Fruit fly (Drosophila melanogaster) whole organism, embryonic: Measurements from ENCODE around the gene Vps29.

Experiments
- ATbp ChIP-seq: fragments of 200-800 bp; sonication (Bioruptor generic); optimal IDR thresholded peaks from 2 replicates; lab custom pipeline; 2017; ENCODE audit warnings: missing biosample characterization, mild to moderate bottlenecking, missing genetic modification characterization, missing genetic modification reagents
- Antp ChIP-seq: fragments of 200-800 bp; sonication (Bioruptor generic); optimal IDR thresholded peaks from 3 replicates; lab custom pipeline; 2016; ENCODE audit warnings: missing biosample characterization, missing genetic modification characterization
- Awh ChIP-seq: fragments of 200-800 bp; sonication (Bioruptor generic); IDR thresholded peaks from 2 replicates; pipeline ENCODE4, ENCODE4 v1.3.6; 2022; ENCODE audit warnings: missing biosample characterization, missing genetic modification characterization
- Bgb ChIP-seq: fragments of 200-800 bp; sonication (Bioruptor generic); IDR thresholded peaks from 2 replicates; pipeline ENCODE4 v1.3.6; 2022; ENCODE audit warnings: missing biosample characterization, missing genetic modification characterization; ENCODE audit not compliant: partially characterized antibody
- BtbVII ChIP-seq: fragments of 200-800 bp; sonication (Bioruptor generic); optimal IDR thresholded peaks from 3 replicates; lab custom pipeline; 2017; ENCODE audit warnings: missing biosample characterization, mild to moderate bottlenecking, missing genetic modification characterization
- CG10543 ChIP-seq: fragments of 200-800 bp; sonication (Bioruptor generic); optimal IDR thresholded peaks from 3 replicates; lab custom pipeline; 2017; ENCODE audit warnings: missing biosample characterization, mild to moderate bottlenecking, missing genetic modification characterization, moderate library complexity
- CG12071 ChIP-seq: fragments of 200-800 bp; sonication (Bioruptor generic); optimal IDR thresholded peaks from 3 replicates; lab custom pipeline; 2018; ENCODE audit warnings: missing biosample characterization, mild to moderate bottlenecking, missing genetic modification characterization
- CG12942 ChIP-seq: fragments of 200-800 bp; sonication (Bioruptor generic); optimal IDR thresholded peaks from 3 replicates; lab custom pipeline; 2016; ENCODE audit warnings: missing biosample characterization, missing genetic modification characterization
- CG13123 ChIP-seq: fragments of 200-800 bp; sonication (Bioruptor generic); optimal IDR thresholded peaks from 2 replicates; lab custom pipeline; 2016; ENCODE audit warnings: missing biosample characterization, missing genetic modification characterization
- CG13894 ChIP-seq: fragments of 200-800 bp; sonication (Bioruptor generic); optimal IDR thresholded peaks from 3 replicates; lab custom pipeline; 2018; ENCODE audit warnings: missing biosample characterization, mild to moderate bottlenecking, missing genetic modification characterization, moderate library complexity
- CG15011 ChIP-seq: fragments of 200-800 bp; sonication (Bioruptor generic); optimal IDR thresholded peaks from 3 replicates; lab custom pipeline; 2018; ENCODE audit warnings: missing biosample characterization, mild to moderate bottlenecking, missing genetic modification characterization
- CG1529 ChIP-seq: fragments of 200-800 bp; sonication (Bioruptor generic); optimal IDR thresholded peaks from 3 replicates; lab custom pipeline; 2018; ENCODE audit warnings: missing biosample characterization, missing genetic modification characterization
- CG16815 ChIP-seq: fragments of 200-800 bp; sonication (Bioruptor generic); optimal IDR thresholded peaks from 3 replicates; lab custom pipeline; 2017; ENCODE audit warnings: missing biosample characterization, mild to moderate bottlenecking, missing genetic modification characterization
- CG1792 ChIP-seq: fragments of 200-800 bp; sonication (Bioruptor generic); optimal IDR thresholded peaks from 2 replicates; lab custom pipeline; 2016; ENCODE audit warnings: missing biosample characterization, missing genetic modification characterization
- CG31365 ChIP-seq: fragments of 200-800 bp; sonication (Bioruptor generic); optimal IDR thresholded peaks from 2 replicates; lab custom pipeline; 2018; ENCODE audit warnings: missing biosample characterization, mild to moderate bottlenecking, missing genetic modification characterization
- CG32772 ChIP-seq: fragments of 200-800 bp; sonication (Bioruptor generic); IDR thresholded peaks from 2 replicates; pipeline ENCODE4 v1.3.6; 2022; ENCODE audit warnings: missing biosample characterization, missing genetic modification characterization
- CG3838 ChIP-seq: fragments of 200-800 bp; sonication (Bioruptor generic); optimal IDR thresholded peaks from 3 replicates; lab custom pipeline; 2016; ENCODE audit warnings: missing biosample characterization, missing genetic modification characterization
- CG6813 ChIP-seq: fragments of 200-800 bp; sonication (Bioruptor generic); optimal IDR thresholded peaks from 2 replicates; lab custom pipeline; 2017; ENCODE audit warnings: missing biosample characterization, missing genetic modification characterization, mild to moderate bottlenecking, moderate library complexity, missing genetic modification reagents
- CG7556 ChIP-seq: fragments of 200-800 bp; sonication (Bioruptor generic); optimal IDR thresholded peaks from 2 replicates; lab custom pipeline; 2017; ENCODE audit warnings: missing biosample characterization, mild to moderate bottlenecking, missing genetic modification characterization
- CG7928 ChIP-seq: fragments of 200-800 bp; sonication (Bioruptor generic); optimal IDR thresholded peaks from 2 replicates; lab custom pipeline; 2017; ENCODE audit warnings: missing biosample characterization, mild to moderate bottlenecking, missing genetic modification characterization
- CG8281 ChIP-seq: fragments of 200-800 bp; sonication (Bioruptor generic); optimal IDR thresholded peaks from 2 replicates; lab custom pipeline; 2018; ENCODE audit warnings: missing biosample characterization, mild to moderate bottlenecking, missing genetic modification characterization, moderate library complexity
- D ChIP-seq, 2 experiments: fragments of 200-800 bp in 1 of 2; fragments of >200 bp in 1 of 2; sonication (Bioruptor generic) in 1 of 2; optimal IDR thresholded peaks; 2 replicates in 1 of 2; 3 replicates in 1 of 2; lab custom pipeline; 2017; ENCODE audit warnings: mild to moderate bottlenecking in 1 of 2, missing biosample characterization in 1 of 2, missing genetic modification characterization in 1 of 2, missing genetic modification reagents in 1 of 2
- Dref ChIP-seq: fragments of 200-800 bp; sonication (Bioruptor generic); IDR thresholded peaks from 2 replicates; pipeline ENCODE4 v1.3.6; 2022; ENCODE audit warnings: missing biosample characterization, missing genetic modification characterization
- Drgx ChIP-seq: fragments of 200-800 bp; sonication (Bioruptor generic); IDR thresholded peaks from 2 replicates; pipeline ENCODE4 v1.3.6; 2022; ENCODE audit warnings: missing biosample characterization, missing genetic modification characterization
- Elba2 ChIP-seq: fragments of 200-800 bp; sonication (Bioruptor generic); optimal IDR thresholded peaks from 3 replicates; lab custom pipeline; 2016; ENCODE audit warnings: missing biosample characterization, missing genetic modification characterization
- Fer3 ChIP-seq: fragments of 200-800 bp; sonication (Bioruptor generic); optimal IDR thresholded peaks from 2 replicates; lab custom pipeline; 2018; ENCODE audit warnings: missing biosample characterization, mild to moderate bottlenecking, missing genetic modification characterization, moderate library complexity
- NC2α ChIP-seq: fragments of 200-800 bp; sonication (Bioruptor generic); optimal IDR thresholded peaks from 2 replicates; lab custom pipeline; 2016; ENCODE audit warnings: missing biosample characterization, missing genetic modification characterization
- NfI ChIP-seq: fragments of 200-800 bp; sonication (Bioruptor generic); optimal IDR thresholded peaks from 3 replicates; lab custom pipeline; 2018; ENCODE audit warnings: missing biosample characterization, mild to moderate bottlenecking, missing genetic modification characterization, moderate library complexity
- Pdp1 ChIP-seq, 2 experiments: fragments of 200-800 bp; sonication (Bioruptor generic); optimal IDR thresholded peaks; 3 replicates each; lab custom pipeline; 2016; ENCODE audit warnings: missing biosample characterization in 2 of 2, missing genetic modification characterization in 2 of 2, mild to moderate bottlenecking in 1 of 2, moderate library complexity in 1 of 2
- Scr ChIP-seq: fragments of 200-800 bp; sonication (Bioruptor generic); IDR thresholded peaks from 2 replicates; pipeline ENCODE4 v1.3.6; 2022; ENCODE audit warnings: missing biosample characterization, missing genetic modification characterization; ENCODE audit not compliant: partially characterized antibody
- Side ChIP-seq: fragments of 200-800 bp; sonication (Bioruptor generic); optimal IDR thresholded peaks from 2 replicates; lab custom pipeline; 2016; ENCODE audit warnings: missing biosample characterization, missing genetic modification characterization
- Ssrp ChIP-seq: fragments of 200-800 bp; sonication (Bioruptor generic); optimal IDR thresholded peaks from 2 replicates; lab custom pipeline; 2018; ENCODE audit warnings: missing biosample characterization, mild to moderate bottlenecking, missing genetic modification characterization, moderate library complexity
- TFAM ChIP-seq: fragments of 200-800 bp; sonication (Bioruptor generic); optimal IDR thresholded peaks from 2 replicates; lab custom pipeline; 2017; ENCODE audit warnings: missing biosample characterization, missing genetic modification characterization, inconsistent platforms
- abd-A ChIP-seq: fragments of 200-800 bp; sonication (Bioruptor generic); optimal IDR thresholded peaks from 3 replicates; lab custom pipeline; 2019; ENCODE audit warnings: missing biosample characterization, mild to moderate bottlenecking, missing genetic modification characterization, moderate library complexity
- amos ChIP-seq: fragments of 200-800 bp; sonication (Bioruptor generic); IDR thresholded peaks from 2 replicates; pipeline ENCODE4 v1.3.6; 2022; ENCODE audit warnings: missing biosample characterization, missing genetic modification characterization; ENCODE audit not compliant: partially characterized antibody
- bcd ChIP-seq: fragments of 200-800 bp; sonication (Bioruptor generic); optimal IDR thresholded peaks from 2 replicates; lab custom pipeline; 2017; ENCODE audit warnings: missing biosample characterization, mild to moderate bottlenecking, missing genetic modification characterization
- btn ChIP-seq: fragments of 200-800 bp; sonication (Bioruptor generic); optimal IDR thresholded peaks from 2 replicates; lab custom pipeline; 2016; ENCODE audit warnings: missing biosample characterization, missing genetic modification characterization
- cg ChIP-seq: fragments of 200-800 bp; sonication (Bioruptor generic); optimal IDR thresholded peaks from 3 replicates; lab custom pipeline; 2019; ENCODE audit warnings: missing biosample characterization, mild to moderate bottlenecking, missing genetic modification characterization, moderate library complexity
- crc ChIP-seq: fragments of 200-800 bp; sonication (Bioruptor generic); optimal IDR thresholded peaks from 2 replicates; lab custom pipeline; 2016; ENCODE audit warnings: missing biosample characterization, missing genetic modification characterization
- gem ChIP-seq: fragments of 200-800 bp; sonication (Bioruptor generic); optimal IDR thresholded peaks from 2 replicates; lab custom pipeline; 2019; ENCODE audit warnings: missing biosample characterization, mild to moderate bottlenecking, missing genetic modification characterization, moderate library complexity
- jigr1 ChIP-seq: fragments of 200-800 bp; sonication (Bioruptor generic); IDR thresholded peaks from 3 replicates; pipeline ENCODE4 v1.3.6; 2022; ENCODE audit warnings: missing biosample characterization, missing genetic modification characterization
- lab ChIP-seq: fragments of 200-800 bp; sonication (Bioruptor generic); optimal IDR thresholded peaks from 3 replicates; lab custom pipeline; 2017; ENCODE audit warnings: missing biosample characterization, missing genetic modification characterization, mild to moderate bottlenecking, moderate library complexity, missing genetic modification reagents
- mirr ChIP-seq: fragments of 200-800 bp; sonication (Bioruptor generic); optimal IDR thresholded peaks from 3 replicates; lab custom pipeline; 2018; ENCODE audit warnings: missing biosample characterization, mild to moderate bottlenecking, missing genetic modification characterization
- nerfin-1 ChIP-seq: fragments of 200-800 bp; sonication (Bioruptor generic); optimal IDR thresholded peaks from 3 replicates; lab custom pipeline; 2019; ENCODE audit warnings: missing biosample characterization, mild to moderate bottlenecking, missing genetic modification characterization, moderate library complexity
- sc ChIP-seq, 3 experiments: fragments of >200 bp in 2 of 3; fragments of 200-800 bp in 1 of 3; sonication (Bioruptor generic) in 1 of 3; optimal IDR thresholded peaks; 2 replicates in 2 of 3; 3 replicates in 1 of 3; lab custom pipeline; 2017; ENCODE audit warnings: mild to moderate bottlenecking in 1 of 3, missing biosample characterization in 1 of 3, missing genetic modification characterization in 1 of 3, missing genetic modification reagents in 1 of 3
- slp2 ChIP-seq: fragments of 200-800 bp; sonication (Bioruptor generic); optimal IDR thresholded peaks from 2 replicates; lab custom pipeline; 2016; ENCODE audit warnings: missing biosample characterization, missing genetic modification characterization
- twi ChIP-seq: fragments of 200-800 bp; optimal IDR thresholded peaks from 2 replicates; lab custom pipeline; 2019; ENCODE audit warnings: missing biosample characterization, mild to moderate bottlenecking, missing genetic modification characterization, moderate library complexity
- tx ChIP-seq: fragments of 200-800 bp; sonication (Bioruptor generic); optimal IDR thresholded peaks from 2 replicates; lab custom pipeline; 2016; ENCODE audit warnings: missing biosample characterization, missing genetic modification characterization
- zf30C ChIP-seq: fragments of 200-800 bp; sonication (Bioruptor generic); optimal IDR thresholded peaks from 3 replicates; lab custom pipeline; 2018; ENCODE audit warnings: missing biosample characterization, mild to moderate bottlenecking, missing genetic modification characterization

Gene Vps29

DNA sequence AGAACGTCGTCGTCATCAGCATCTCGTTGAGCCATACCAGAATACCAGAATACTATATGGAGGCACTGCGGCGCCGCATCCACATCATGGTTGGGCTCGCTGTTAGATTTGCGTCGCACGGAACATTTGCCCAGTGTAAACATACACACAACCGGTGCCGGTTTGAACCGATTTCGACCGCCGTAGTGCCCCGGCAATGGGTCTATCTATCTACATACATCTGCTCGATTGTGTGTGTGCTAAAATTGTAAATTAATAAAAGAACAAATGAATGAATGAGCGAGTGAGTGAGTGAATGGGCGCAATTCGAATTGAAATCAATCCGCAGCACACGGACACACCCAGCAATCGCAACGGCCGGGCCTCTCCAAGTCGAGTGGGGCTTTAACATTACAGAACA lies 25.1 kb upstream of the Vps29 start (continued):
- TF ChIP-seq btn (GFP tag; lab: Kevin White, UChicago) (no peak), zf30C (GFP tag; lab: Kevin White, UChicago) (no peak), CG13894 (tag; lab: Kevin White, UChicago) (peak; percentile 67), jigr1 (GFP tag; lab: Robert Waterston, UW) (no peak), D (optimal IDR thresholded peaks at IDR 0.05; lab: Kevin White, UChicago) (no peak), D (GFP tag; optimal IDR thresholded peaks at IDR 0.05; lab: Kevin White, UChicago) (no peak), TFAM (GFP tag; lab: Kevin White, UChicago) (no peak), CG1529 (GFP tag; lab: Kevin White, UChicago) (no peak), nerfin-1 (no peak), CG32772 (GFP tag; lab: Robert Waterston, UW) (no peak), Pdp1 (GFP tag; optimal IDR thresholded peaks at IDR 0.05; lab: Kevin White, UChicago) (peak in 1 of 2 experiments; percentile 26), bcd (GFP tag; lab: Kevin White, UChicago) (no peak), Bgb (GFP tag; lab: Robert Waterston, UW) (no peak), Scr (GFP tag; lab: Robert Waterston, UW) (no peak), Ssrp (tag; lab: Kevin White, UChicago) (no peak), amos (GFP tag; lab: Robert Waterston, UW) (no peak), CG13123 (GFP tag; lab: Kevin White, UChicago) (no peak), CG12071 (GFP tag; lab: Kevin White, UChicago) (peak; percentile 3), twi (tag; lab: Kevin White, UChicago) (no peak), CG16815 (GFP tag; lab: Kevin White, UChicago) (no peak), NC2α (GFP tag; lab: Kevin White, UChicago) (no peak), CG6813 (peak; percentile 15), Drgx (0 out of 2 replicates have a peak, but pooled peaks have one; percentile 16), Elba2 (no peak), lab (GFP tag; lab: Kevin White, UChicago) (peak; percentile 22), Fer3 (tag; lab: Kevin White, UChicago) (peak; percentile 5), crc (GFP tag; lab: Kevin White, UChicago) (no peak), gem (tag; lab: Kevin White, UChicago) (peak; percentile 92), CG7556 (GFP tag; lab: Kevin White, UChicago) (no peak), CG12942 (no peak), abd-A (peak; percentile 9), sc (optimal IDR thresholded peaks at IDR 0.05; lab: Kevin White, UChicago) (no peak), sc (GFP tag; optimal IDR thresholded peaks at IDR 0.05; lab: Kevin White, UChicago) (no peak), BtbVII (GFP tag; lab: Kevin White, UChicago) (peak; percentile 28), CG10543 (GFP tag; lab: Kevin White, UChicago) (peak; percentile 77), Antp (no peak), CG31365 (no peak), CG7928 (no peak), CG8281 (tag; lab: Kevin White, UChicago) (peak; percentile 99), NfI (GFP tag; lab: Kevin White, UChicago) (no peak), ATbp (peak; percentile 20), Dref (GFP tag; lab: Robert Waterston, UW) (no peak), CG3838 (no peak), slp2 (no peak), CG1792 (no peak), cg (GFP tag; lab: Kevin White, UChicago) (peak; percentile 3), mirr (GFP tag; lab: Kevin White, UChicago) (peak; percentile 69), CG15011 (peak; percentile 24), tx (GFP tag; lab: Kevin White, UChicago) (no peak), Awh (GFP tag; lab: Robert Waterston, UW) (no peak), Side (no peak)
